Fruit fly (Drosophila melanogaster) whole organism, adult: ENCODE measurements around the gene Cul3.

ENCODE experiments used
- CG11617 ChIP-seq: fragments of 200-800 bp; sonication (Bioruptor generic); optimal IDR thresholded peaks from 2 replicates; lab custom pipeline; 2017; ENCODE audit warnings: mild to moderate bottlenecking, missing biosample characterization, missing genetic modification reagents, missing genetic modification characterization
- CG12768 ChIP-seq: fragments of 200-800 bp; sonication (Bioruptor generic); optimal IDR thresholded peaks from 2 replicates; lab custom pipeline; 2017; ENCODE audit warnings: missing biosample characterization, missing genetic modification characterization, mild to moderate bottlenecking, moderate library complexity, missing genetic modification reagents
- CG14711 ChIP-seq: fragments of 200-800 bp; sonication (Bioruptor generic); optimal IDR thresholded peaks from 2 replicates; lab custom pipeline; 2018; ENCODE audit warnings: missing biosample characterization, mild to moderate bottlenecking, missing genetic modification characterization, moderate library complexity
- CG1620 ChIP-seq: fragments of 200-800 bp; sonication (Bioruptor generic); optimal IDR thresholded peaks from 2 replicates; lab custom pipeline; 2016; ENCODE audit warnings: missing biosample characterization, missing genetic modification characterization
- CG33017 ChIP-seq: fragments of 200-800 bp; sonication (Bioruptor generic); optimal IDR thresholded peaks from 2 replicates; lab custom pipeline; 2018; ENCODE audit warnings: missing biosample characterization, mild to moderate bottlenecking, missing genetic modification characterization, moderate library complexity
- CG5204 ChIP-seq: fragments of 200-800 bp; sonication (Bioruptor generic); optimal IDR thresholded peaks from 2 replicates; lab custom pipeline; 2016; ENCODE audit warnings: missing biosample characterization, missing genetic modification characterization
- CG7045 ChIP-seq: fragments of 200-800 bp; sonication (Bioruptor generic); optimal IDR thresholded peaks from 2 replicates; lab custom pipeline; 2017; ENCODE audit warnings: missing biosample characterization, mild to moderate bottlenecking, missing genetic modification characterization
- CG7101 ChIP-seq: fragments of 200-800 bp; sonication (Bioruptor generic); optimal IDR thresholded peaks from 2 replicates; lab custom pipeline; 2018; ENCODE audit warnings: missing biosample characterization, mild to moderate bottlenecking, missing genetic modification characterization, moderate library complexity
- Clk ChIP-seq: fragments of 200-800 bp; sonication (Bioruptor generic); optimal IDR thresholded peaks from 2 replicates; lab custom pipeline; 2017; ENCODE audit warnings: missing biosample characterization, missing genetic modification characterization
- Crg-1 ChIP-seq: fragments of 200-800 bp; sonication (Bioruptor generic); optimal IDR thresholded peaks from 2 replicates; lab custom pipeline; 2016; ENCODE audit warnings: missing biosample characterization, missing genetic modification characterization
- Hr96 ChIP-seq: fragments of 200-800 bp; sonication (Bioruptor generic); optimal IDR thresholded peaks from 2 replicates; lab custom pipeline; 2016; ENCODE audit warnings: missing biosample characterization, missing genetic modification characterization
- Mnt ChIP-seq: fragments of 200-800 bp; sonication (Bioruptor generic); optimal IDR thresholded peaks from 2 replicates; lab custom pipeline; 2016; ENCODE audit warnings: missing biosample characterization, mild to moderate bottlenecking, missing genetic modification characterization
- bab1 ChIP-seq: fragments of 200-800 bp; sonication (Bioruptor generic); optimal IDR thresholded peaks from 3 replicates; lab custom pipeline; 2019; ENCODE audit warnings: missing biosample characterization, mild to moderate bottlenecking, missing genetic modification characterization, moderate library complexity
- cic ChIP-seq: fragments of 200-800 bp; sonication (Bioruptor generic); optimal IDR thresholded peaks from 2 replicates; lab custom pipeline; 2017; ENCODE audit warnings: missing biosample characterization, mild to moderate bottlenecking, missing genetic modification characterization, moderate library complexity
- cnc ChIP-seq, 2 experiments: fragments of >200 bp; optimal IDR thresholded peaks; 2 replicates each; lab custom pipeline; 2017
- kay ChIP-seq: fragments of 200-800 bp; sonication (Bioruptor generic); peaks from one replicate; lab custom pipeline; 2016; ENCODE audit warnings: missing biosample characterization, missing genetic modification characterization, borderline replicate concordance
- ovo ChIP-seq: fragments of 200-800 bp; sonication (Bioruptor generic); optimal IDR thresholded peaks from 2 replicates; lab custom pipeline; 2016; ENCODE audit warnings: missing biosample characterization, missing genetic modification characterization
- pad ChIP-seq: fragments of 200-800 bp; sonication (Bioruptor generic); optimal IDR thresholded peaks from 3 replicates; lab custom pipeline; 2017; ENCODE audit warnings: missing biosample characterization, missing genetic modification characterization, mild to moderate bottlenecking, moderate library complexity, missing genetic modification reagents
- tj ChIP-seq: fragments of 200-800 bp; sonication (Bioruptor generic); optimal IDR thresholded peaks from 3 replicates; lab custom pipeline; 2017; ENCODE audit warnings: missing biosample characterization, mild to moderate bottlenecking, missing genetic modification characterization, moderate library complexity
- toe ChIP-seq: fragments of 200-800 bp; sonication (Bioruptor generic); optimal IDR thresholded peaks from 2 replicates; lab custom pipeline; 2016; ENCODE audit warnings: missing biosample characterization, missing genetic modification characterization

The Cul3 gene

DNA sequence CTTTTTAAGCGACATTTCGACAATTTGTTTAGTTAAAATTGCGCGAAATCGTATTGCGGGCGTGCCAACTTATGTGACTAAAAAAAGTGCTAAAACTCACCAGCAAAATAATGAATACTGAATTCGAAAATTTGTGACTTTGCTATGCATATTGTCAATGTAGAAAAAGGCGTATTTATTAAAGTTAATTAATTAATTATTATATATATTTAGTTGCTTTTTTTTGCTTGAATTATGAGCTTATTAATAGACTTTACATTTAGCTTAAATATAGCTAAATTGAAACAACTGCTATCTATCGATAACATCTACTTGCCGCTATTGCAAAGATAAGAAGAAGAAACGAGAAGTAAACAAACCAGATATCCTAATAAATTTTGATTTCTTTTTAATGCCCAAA, 15.6 kb downstream of the Cul3 start, which contains the start of the genes PolD3 and Uxt:
PolD3 (minus strand) TSS at position 56 of the 400 bp plus-strand sequence.
Uxt (plus strand) TSS at position 333 of the 400 bp plus-strand sequence.
- TF ChIP-seq Mnt: no peak
- no peak for TF ChIP-seq pad (GFP tag; lab: Kevin White, UChicago)
- TF ChIP-seq CG5204 (GFP tag; lab: Kevin White, UChicago): no peak
- no peak for TF ChIP-seq toe (GFP tag; lab: Kevin White, UChicago)
- no peak for TF ChIP-seq Clk (GFP tag; lab: Kevin White, UChicago)
- TF ChIP-seq Crg-1 (GFP tag; lab: Kevin White, UChicago): no peak
- no peak for TF ChIP-seq cic (GFP tag; lab: Kevin White, UChicago)
- TF ChIP-seq CG11617 (GFP tag; lab: Kevin White, UChicago): no peak
- no peak for TF ChIP-seq ovo (GFP tag; lab: Kevin White, UChicago)
- no peak for TF ChIP-seq CG7045 (GFP tag; lab: Kevin White, UChicago)

DNA sequence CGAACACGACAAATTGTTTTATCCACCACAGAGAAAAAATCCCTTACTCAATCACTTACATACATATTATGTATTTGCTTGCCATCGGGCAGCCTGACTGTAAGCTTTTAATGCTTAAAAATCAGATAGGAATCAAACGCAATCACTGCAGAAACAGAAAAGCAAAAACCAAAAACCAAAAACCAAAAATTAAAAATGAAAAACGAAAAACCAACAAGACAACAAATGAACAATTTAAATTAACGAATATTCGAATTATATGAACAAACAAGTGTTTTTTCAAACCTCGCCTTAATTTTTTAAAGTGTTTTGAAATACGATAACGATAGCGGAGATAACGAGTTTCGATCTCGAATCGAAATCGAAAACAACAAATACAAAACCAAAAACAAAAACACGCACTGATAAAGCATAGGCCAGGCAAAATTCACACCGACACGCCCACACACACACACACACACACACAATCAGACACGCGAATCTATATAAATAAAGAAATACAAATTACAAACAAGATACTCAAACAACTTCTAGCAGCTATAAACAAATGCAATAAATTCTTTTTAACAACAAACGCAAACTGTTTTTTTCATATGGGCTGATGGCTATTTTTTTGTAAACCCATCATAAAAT, 17.5 kb downstream of the Cul3 start:
- TF ChIP-seq Clk (GFP tag; lab: Kevin White, UChicago): no peak
- TF ChIP-seq kay (GFP tag; lab: Kevin White, UChicago): no peak
- no peak for TF ChIP-seq CG12768 (GFP tag; lab: Kevin White, UChicago)
- TF ChIP-seq Hr96 (GFP tag; lab: Kevin White, UChicago): peak; percentile 5
- TF ChIP-seq tj (GFP tag; lab: Kevin White, UChicago): no peak
- no peak for TF ChIP-seq cnc (optimal IDR thresholded peaks at IDR 0.05; lab: Kevin White, UChicago)
- peak; percentile 21 for TF ChIP-seq CG7101
- TF ChIP-seq cic (GFP tag; lab: Kevin White, UChicago): no peak
- TF ChIP-seq Crg-1 (GFP tag; lab: Kevin White, UChicago): no peak
- TF ChIP-seq Mnt: no peak
- TF ChIP-seq CG11617 (GFP tag; lab: Kevin White, UChicago): no peak
- TF ChIP-seq CG1620 (GFP tag; lab: Kevin White, UChicago): no peak
- TF ChIP-seq toe (GFP tag; lab: Kevin White, UChicago): no peak
- no peak for TF ChIP-seq CG7045 (GFP tag; lab: Kevin White, UChicago)
- TF ChIP-seq CG14711 (tag; lab: Kevin White, UChicago): peak; percentile 29
- no peak for TF ChIP-seq pad (GFP tag; lab: Kevin White, UChicago)
- no peak for TF ChIP-seq bab1
- TF ChIP-seq CG33017 (tag; lab: Kevin White, UChicago): no peak
- TF ChIP-seq CG5204 (GFP tag; lab: Kevin White, UChicago): no peak
- no peak for TF ChIP-seq ovo (GFP tag; lab: Kevin White, UChicago)

DNA sequence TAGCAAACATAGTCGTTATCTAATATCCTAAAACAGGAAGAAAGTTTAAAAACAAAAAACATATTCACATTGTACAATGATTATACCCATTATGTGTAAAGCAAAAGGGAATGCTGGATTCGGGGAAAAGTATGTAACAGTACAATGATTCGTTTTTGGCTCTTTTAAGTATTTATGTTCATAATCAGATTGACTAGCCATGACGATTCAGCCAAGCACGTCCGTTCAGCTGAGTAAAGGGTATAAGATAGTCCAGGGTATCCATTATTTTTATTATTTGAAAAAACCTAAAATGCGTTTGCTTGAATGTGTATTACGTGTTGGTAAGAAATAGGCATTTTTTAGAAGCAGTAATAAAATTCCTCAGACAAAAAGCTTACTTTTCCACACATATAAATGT, 22.1 kb downstream of the Cul3 start:
- TF ChIP-seq CG7101 (no peak), CG14711 (tag; lab: Kevin White, UChicago) (no peak), cic (GFP tag; lab: Kevin White, UChicago) (no peak), CG7045 (GFP tag; lab: Kevin White, UChicago) (no peak), Mnt (no peak), CG33017 (tag; lab: Kevin White, UChicago) (no peak), CG12768 (GFP tag; lab: Kevin White, UChicago) (no peak), CG11617 (GFP tag; lab: Kevin White, UChicago) (no peak), pad (GFP tag; lab: Kevin White, UChicago) (no peak), CG5204 (GFP tag; lab: Kevin White, UChicago) (no peak)

DNA sequence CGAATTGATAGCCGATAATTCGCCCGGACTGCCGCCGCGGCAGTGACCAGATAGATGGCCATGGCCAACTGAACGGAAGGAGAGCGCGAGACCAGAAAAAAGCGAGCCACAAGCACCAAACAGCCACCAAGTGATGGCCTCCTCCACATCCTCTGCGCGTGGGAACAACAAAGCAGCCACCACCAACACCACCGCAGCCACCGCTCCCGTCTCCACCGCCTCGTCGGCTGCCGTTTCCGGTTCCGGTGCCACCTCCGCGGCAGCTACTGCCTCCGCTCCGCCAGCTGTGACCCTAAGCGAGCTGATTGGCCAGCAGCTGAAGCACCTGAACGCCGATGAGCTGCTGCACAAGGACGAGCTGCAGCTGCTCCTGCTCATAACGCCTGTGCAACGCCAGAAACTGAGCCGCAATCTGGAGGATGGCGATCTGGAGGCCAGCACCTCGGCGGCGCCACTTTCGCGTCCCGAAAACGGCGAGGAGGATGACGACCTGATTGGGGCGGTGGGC, 22.8 kb downstream of the Cul3 start:
- TF ChIP-seq CG33017 (tag; lab: Kevin White, UChicago): no peak
- no peak for TF ChIP-seq ovo (GFP tag; lab: Kevin White, UChicago)
- TF ChIP-seq cnc (optimal IDR thresholded peaks at IDR 0.05; lab: Kevin White, UChicago): no peak
- no peak for TF ChIP-seq kay (GFP tag; lab: Kevin White, UChicago)

DNA sequence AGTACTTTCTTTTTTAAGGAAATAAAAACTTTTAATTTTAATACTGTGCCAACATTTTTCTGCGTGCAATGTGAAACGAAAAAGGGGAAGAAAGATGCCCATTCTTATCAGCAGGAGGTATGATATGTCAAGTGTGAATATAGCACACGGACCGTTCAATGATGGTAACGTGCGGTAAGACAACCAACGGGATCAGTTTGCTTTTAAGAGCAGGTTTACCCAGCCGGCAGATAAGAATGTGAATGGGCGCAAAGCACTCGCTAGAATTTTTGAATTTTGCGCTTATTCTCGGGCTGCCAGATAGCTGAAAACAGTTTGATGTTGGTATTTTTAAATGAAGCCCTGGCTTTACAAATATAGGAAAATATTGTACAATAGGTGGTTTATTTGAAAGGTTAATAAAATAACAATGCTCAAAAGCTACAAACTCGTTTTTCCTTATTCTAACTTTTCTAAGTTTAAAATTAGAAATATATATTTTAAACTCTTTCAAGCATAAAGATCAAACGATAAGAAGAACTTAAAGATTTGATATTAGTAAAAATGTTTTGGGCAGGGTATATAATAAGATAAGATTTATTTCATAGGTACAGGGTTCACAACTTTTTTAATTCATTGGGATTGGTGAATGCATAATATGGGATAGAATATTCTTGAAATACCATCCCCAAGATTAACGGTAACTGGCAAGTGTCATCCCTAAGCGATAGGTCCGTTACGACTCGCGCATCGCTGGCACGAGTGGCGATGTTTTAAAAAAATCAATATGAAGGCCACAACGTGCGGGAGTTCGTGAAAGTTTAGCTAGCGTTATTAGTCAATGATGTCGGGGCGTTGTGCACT, 23.4 kb downstream of the Cul3 start, which contains the start of gene dao:
dao (plus strand) TSS at position 717 of the 843 bp plus-strand sequence.
- TF ChIP-seq CG5204 (GFP tag; lab: Kevin White, UChicago): peak; percentile 59
- TF ChIP-seq pad (GFP tag; lab: Kevin White, UChicago): peak; percentile 73
- peak; percentile 61 for TF ChIP-seq ovo (GFP tag; lab: Kevin White, UChicago)
- TF ChIP-seq toe (GFP tag; lab: Kevin White, UChicago): peak; percentile 19
- TF ChIP-seq CG7045 (GFP tag; lab: Kevin White, UChicago): peak; percentile 12
- TF ChIP-seq CG33017 (tag; lab: Kevin White, UChicago): no peak

DNA sequence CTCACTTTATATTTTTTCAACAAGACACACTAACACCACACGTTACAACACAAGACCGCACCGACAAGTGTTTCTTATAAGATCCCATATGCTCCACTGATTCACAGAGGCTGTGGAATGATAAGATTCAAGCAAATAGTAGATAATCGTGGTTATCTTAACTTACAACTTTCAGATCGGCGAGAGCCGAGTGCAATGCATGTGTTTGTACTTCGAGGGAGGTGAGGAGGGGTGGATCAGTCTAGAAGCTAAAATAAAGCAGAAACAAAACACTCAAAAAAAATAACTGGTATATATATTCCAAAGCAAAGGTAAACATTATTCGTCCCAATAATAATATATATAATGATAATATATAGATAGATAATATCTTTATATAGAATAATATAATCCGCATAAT, 24.2 kb downstream of the Cul3 start, which contains the start of gene ZnT35C:
ZnT35C (minus strand) TSS at position 101 of the 400 bp plus-strand sequence.
- no peak for TF ChIP-seq Crg-1 (GFP tag; lab: Kevin White, UChicago)
- no peak for TF ChIP-seq CG14711 (tag; lab: Kevin White, UChicago)
- TF ChIP-seq Hr96 (GFP tag; lab: Kevin White, UChicago): no peak
- TF ChIP-seq pad (GFP tag; lab: Kevin White, UChicago): no peak
- no peak for TF ChIP-seq CG7045 (GFP tag; lab: Kevin White, UChicago)
- TF ChIP-seq CG12768 (GFP tag; lab: Kevin White, UChicago): no peak
- TF ChIP-seq CG1620 (GFP tag; lab: Kevin White, UChicago): no peak
- no peak for TF ChIP-seq ovo (GFP tag; lab: Kevin White, UChicago)
- TF ChIP-seq Clk (GFP tag; lab: Kevin White, UChicago): no peak
- no peak for TF ChIP-seq CG11617 (GFP tag; lab: Kevin White, UChicago)
- TF ChIP-seq Mnt: no peak
- no peak for TF ChIP-seq cic (GFP tag; lab: Kevin White, UChicago)
- no peak for TF ChIP-seq kay (GFP tag; lab: Kevin White, UChicago)
- TF ChIP-seq CG33017 (tag; lab: Kevin White, UChicago): no peak
- TF ChIP-seq cnc (optimal IDR thresholded peaks at IDR 0.05; lab: Kevin White, UChicago): no peak
- TF ChIP-seq toe (GFP tag; lab: Kevin White, UChicago): no peak
- no peak for TF ChIP-seq CG7101
- no peak for TF ChIP-seq bab1
